Worm (Caenorhabditis elegans) whole organism, L4 larva: ENCODE data around the gene cutl-21.

Experiments used
- D1046.2 ChIP-seq: fragments of 200-800 bp; sonication (Bioruptor generic); IDR thresholded peaks from 2 replicates; pipeline ENCODE4 v1.3.6; 2022; ENCODE audit warnings: missing genetic modification characterization, missing compliant biosample characterization
- F26F4.8 ChIP-seq: fragments of 200-800 bp; sonication (Bioruptor generic); conservative IDR thresholded peaks from 2 replicates; pipeline ENCODE4 v1.3.6; 2022; ENCODE audit warnings: missing genetic modification characterization, missing compliant biosample characterization
- F37D6.2 ChIP-seq: sonication (generic microtip); optimal IDR thresholded peaks from 2 replicates; lab custom pipeline; 2016; ENCODE audit warnings: mild to moderate bottlenecking, missing genetic modification characterization, missing compliant biosample characterization
- F44E2.7 ChIP-seq: fragments of 200-800 bp; sonication (Bioruptor generic); IDR thresholded peaks from 2 replicates; pipeline ENCODE4 v2.1.2; 2022; ENCODE audit warnings: missing genetic modification characterization, missing compliant biosample characterization
- F49E8.2 ChIP-seq: sonication (generic microtip); optimal IDR thresholded peaks from 2 replicates; lab custom pipeline; 2016; ENCODE audit warnings: missing compliant biosample characterization, mild to moderate bottlenecking, missing genetic modification characterization, borderline replicate concordance
- T20F7.1 ChIP-seq: fragments of 200-800 bp; sonication (Bioruptor generic); optimal IDR thresholded peaks from 2 replicates; lab custom pipeline; 2018; ENCODE audit warnings: mild to moderate bottlenecking, missing genetic modification characterization, missing compliant biosample characterization
- Y105C5A.15 ChIP-seq: fragments of 200-800 bp; sonication (Bioruptor generic); IDR thresholded peaks from 2 replicates; pipeline ENCODE4 v1.3.6; 2022; ENCODE audit warnings: missing genetic modification characterization, missing compliant biosample characterization
- aha-1 ChIP-seq: fragments of 150-350 bp; peaks from one replicate; lab custom pipeline; 2014; ENCODE audit warnings: missing biosample characterization, missing genetic modification characterization
- ceh-44 ChIP-seq: fragments of 200-800 bp; sonication (Bioruptor generic); IDR thresholded peaks from 2 replicates; pipeline ENCODE4 v1.3.6; 2022; ENCODE audit warnings: missing genetic modification reagents, missing genetic modification characterization, missing compliant biosample characterization
- dmd-6 ChIP-seq: fragments of 200-800 bp; sonication (Bioruptor generic); IDR thresholded peaks from 2 replicates; pipeline ENCODE4 v1.3.6; 2022; ENCODE audit warnings: missing genetic modification reagents, missing genetic modification characterization, missing compliant biosample characterization
- dpl-1 ChIP-seq: fragments of 150-350 bp; optimal IDR thresholded peaks from 2 replicates; lab custom pipeline; 2014; ENCODE audit warnings: missing biosample characterization, missing genetic modification reagents, missing genetic modification characterization
- dve-1 ChIP-seq: sonication (generic microtip); optimal IDR thresholded peaks from 2 replicates; lab custom pipeline; 2017; ENCODE audit warnings: antibody characterized with exemption, mild to moderate bottlenecking, missing genetic modification characterization, missing compliant biosample characterization; ENCODE audit not compliant: insufficient read depth
- gei-8 ChIP-seq: fragments of 200-800 bp; sonication (Bioruptor generic); optimal IDR thresholded peaks from 2 replicates; lab custom pipeline; 2018; ENCODE audit warnings: mild to moderate bottlenecking, missing genetic modification characterization, missing compliant biosample characterization
- hif-1 ChIP-seq, 2 experiments: sonication (generic microtip); optimal IDR thresholded peaks; 2 replicates each; lab custom pipeline; 2016 to 2017; ENCODE audit warnings: missing compliant biosample characterization in 2 of 2, missing genetic modification characterization in 2 of 2, missing genetic modification reagents in 2 of 2, missing genotype in 2 of 2, mild to moderate bottlenecking in 1 of 2
- hlh-11 ChIP-seq: fragments of 200-800 bp; sonication (Bioruptor generic); optimal IDR thresholded peaks from 2 replicates; lab custom pipeline; 2018; ENCODE audit warnings: mild to moderate bottlenecking, missing genetic modification characterization, missing compliant biosample characterization
- hlh-30 ChIP-seq: sonication (generic microtip); optimal IDR thresholded peaks from 2 replicates; lab custom pipeline; 2017; ENCODE audit warnings: antibody characterized with exemption, mild to moderate bottlenecking, missing genetic modification characterization, missing compliant biosample characterization; ENCODE audit not compliant: insufficient read depth
- hmg-1.1 ChIP-seq: fragments of 200-800 bp; sonication (Bioruptor generic); IDR thresholded peaks from 2 replicates; pipeline ENCODE4 v1.3.6; 2022; ENCODE audit warnings: missing genetic modification reagents, missing genetic modification characterization, missing compliant biosample characterization
- lin-13 ChIP-seq: fragments of 150-350 bp; optimal IDR thresholded peaks from 2 replicates; lab custom pipeline; 2014; ENCODE audit warnings: missing biosample characterization, missing genetic modification reagents, missing genetic modification characterization
- lin-38 ChIP-seq: fragments of 200-800 bp; sonication (Bioruptor generic); IDR thresholded peaks from 2 replicates; pipeline ENCODE4 v1.3.6; 2022; ENCODE audit warnings: missing genetic modification reagents, missing genetic modification characterization, missing compliant biosample characterization
- lsy-2 ChIP-seq, 2 experiments: fragments of 150-350 bp in 1 of 2; sonication (generic microtip) in 1 of 2; optimal IDR thresholded peaks; 2 replicates each; lab custom pipeline; 2014 to 2017; ENCODE audit warnings: missing biosample characterization in 2 of 2, missing genetic modification characterization in 2 of 2
- mdt-29 ChIP-seq: fragments of 200-800 bp; sonication (Bioruptor generic); IDR thresholded peaks from 2 replicates; pipeline ENCODE4 v1.3.6; 2022; ENCODE audit warnings: missing genetic modification reagents, missing genetic modification characterization, missing compliant biosample characterization
- mep-1 ChIP-seq: fragments of 150-350 bp; sonication (generic microtip); optimal IDR thresholded peaks from 3 replicates; lab custom pipeline; 2014; ENCODE audit warnings: missing biosample characterization, missing genetic modification characterization
- mes-2 ChIP-seq: sonication (generic microtip); optimal IDR thresholded peaks from 2 replicates; lab custom pipeline; 2016; ENCODE audit warnings: missing genotype, mild to moderate bottlenecking, missing genetic modification characterization, missing compliant biosample characterization; ENCODE audit not compliant: poor library complexity, severe bottlenecking
- nhr-11 ChIP-seq: fragments of 150-350 bp; optimal IDR thresholded peaks from 2 replicates; lab custom pipeline; 2014; ENCODE audit warnings: missing biosample characterization, missing genetic modification characterization
- nhr-111 ChIP-seq: fragments of 200-800 bp; sonication (Bioruptor generic); optimal IDR thresholded peaks from 2 replicates; lab custom pipeline; 2018; ENCODE audit warnings: mild to moderate bottlenecking, missing genetic modification characterization, missing compliant biosample characterization
- nhr-25 ChIP-seq: sonication (generic microtip); optimal IDR thresholded peaks from 2 replicates; lab custom pipeline; 2017; ENCODE audit warnings: missing genetic modification characterization, mild to moderate bottlenecking, missing compliant biosample characterization, antibody characterized with exemption, moderate library complexity, borderline replicate concordance; ENCODE audit not compliant: insufficient read depth
- nhr-42 ChIP-seq: fragments of 200-800 bp; sonication (Bioruptor generic); IDR thresholded peaks from 2 replicates; pipeline ENCODE4 v1.3.6; 2022; ENCODE audit warnings: missing genetic modification characterization, missing compliant biosample characterization
- php-3 ChIP-seq: fragments of 200-800 bp; sonication (Bioruptor generic); IDR thresholded peaks from 2 replicates; pipeline ENCODE4 v1.3.6; 2022; ENCODE audit warnings: missing genetic modification reagents, missing genetic modification characterization, missing compliant biosample characterization
- rbr-2 ChIP-seq: sonication (generic microtip); optimal IDR thresholded peaks from 2 replicates; lab custom pipeline; 2016; ENCODE audit warnings: missing genotype, missing genetic modification characterization, missing compliant biosample characterization
- snpc-1.2 ChIP-seq: fragments of 200-800 bp; sonication (Bioruptor generic); IDR thresholded peaks from 2 replicates; pipeline ENCODE4 v1.3.6; 2022; ENCODE audit warnings: missing genetic modification reagents, missing genetic modification characterization, missing compliant biosample characterization
- spr-3 ChIP-seq: fragments of 200-800 bp; sonication (Bioruptor generic); optimal IDR thresholded peaks from 2 replicates; lab custom pipeline; 2018; ENCODE audit warnings: mild to moderate bottlenecking, missing genetic modification characterization, missing compliant biosample characterization
- tag-97 ChIP-seq: fragments of 200-800 bp; sonication (Bioruptor generic); IDR thresholded peaks from 2 replicates; pipeline ENCODE4 v1.3.6; 2022; ENCODE audit warnings: missing genetic modification characterization, missing compliant biosample characterization
- unc-62 ChIP-seq, 3 experiments: fragments of 150-350 bp in 1 of 3; sonication (generic microtip); optimal IDR thresholded peaks in 2 of 3; peaks in 1 of 3; 1 replicate in 1 of 3; 2 replicates in 2 of 3; lab custom pipeline; 2014 to 2017; ENCODE audit warnings: missing biosample characterization in 3 of 3, missing genetic modification characterization in 3 of 3, missing genetic modification reagents in 3 of 3, missing genotype in 1 of 3
- vab-7 ChIP-seq: fragments of 200-800 bp; sonication (Bioruptor generic); IDR thresholded peaks from 2 replicates; pipeline ENCODE4 v1.3.6; 2022; ENCODE audit warnings: missing genetic modification reagents, missing genetic modification characterization, missing compliant biosample characterization

Gene cutl-21

ce11 chrX:1004037-1004436, at the start of gene cutl-21:
Gene cutl-21, plus strand, starts transcription at chrX:1004337.
- TF ChIP-seq gei-8 (GFP tag; lab: Kevin White, UChicago) (no peak), F37D6.2 (tag; lab: Kevin White, UChicago) (no peak), D1046.2 (GFP tag; lab: Robert Waterston, UW) (no peak), hlh-11 (tag; lab: Kevin White, UChicago) (no peak), tag-97 (GFP tag; lab: Robert Waterston, UW) (no peak), dmd-6 (GFP tag; lab: Robert Waterston, UW) (no peak), nhr-11 (no peak), unc-62 (GFP tag; optimal IDR thresholded peaks at IDR 0.05 in 1 of 2; lab: Kevin White, UChicago) (no peak), unc-62 (tag; optimal IDR thresholded peaks at IDR 0.05; lab: Kevin White, UChicago) (no peak)
- TF ChIP-seq, all 104 proteins: peak for 0

ce11 chrX:954499-955061, 49.6 kb upstream of the cutl-21 start, which contains the start of gene apm-3:
Gene apm-3, plus strand, starts transcription at chrX:954975.
- peak; percentile 47 for TF ChIP-seq mes-2 (tag; lab: Kevin White, UChicago)
- TF ChIP-seq mep-1: peak; percentile 12
- peak; percentile 16 for TF ChIP-seq hlh-30 (tag; lab: Kevin White, UChicago)
- TF ChIP-seq php-3 (GFP tag; lab: Robert Waterston, UW): no peak
- no peak for TF ChIP-seq lin-38 (GFP tag; lab: Robert Waterston, UW)
- TF ChIP-seq T20F7.1: peak; percentile 92
- 0 out of 2 replicates have a peak, but pooled peaks have one; percentile 30 for TF ChIP-seq hmg-1.1 (GFP tag; lab: Robert Waterston, UW)
- TF ChIP-seq dpl-1 (GFP tag; lab: Kevin White, UChicago): peak; percentile 4
- peak; percentile 26 for TF ChIP-seq dve-1 (tag; lab: Kevin White, UChicago)
- TF ChIP-seq nhr-42 (GFP tag; lab: Robert Waterston, UW): no peak
- peak in 1 of 2 experiments; percentile 58 for TF ChIP-seq lsy-2 (tag; optimal IDR thresholded peaks at IDR 0.05; lab: Kevin White, UChicago)
- TF ChIP-seq, all 104 proteins: peak for 8

- no peak for TF ChIP-seq spr-3
- peak; percentile 6 for TF ChIP-seq aha-1 (tag; lab: Kevin White, UChicago)
- no peak for TF ChIP-seq dpl-1 (GFP tag; lab: Kevin White, UChicago)
- TF ChIP-seq unc-62 (GFP tag; optimal IDR thresholded peaks at IDR 0.05 in 1 of 2; lab: Kevin White, UChicago): no peak
- TF ChIP-seq unc-62 (tag; optimal IDR thresholded peaks at IDR 0.05; lab: Kevin White, UChicago): no peak
- TF ChIP-seq mdt-29: no peak
Observed at ce11 chrX:957581-957980, 46.6 kb upstream of the cutl-21 start, which contains the start of gene chil-10. Gene chil-10, plus strand, starts transcription at chrX:957881.

ce11 chrX:960139-960538, 44.0 kb upstream of the cutl-21 start:
- TF ChIP-seq F44E2.7 (GFP tag; lab: Robert Waterston, UW): no peak
- peak in 1 of 2 experiments; percentile 94 for TF ChIP-seq unc-62 (GFP tag; optimal IDR thresholded peaks at IDR 0.05 in 1 of 2; lab: Kevin White, UChicago)
- TF ChIP-seq unc-62 (tag; optimal IDR thresholded peaks at IDR 0.05; lab: Kevin White, UChicago): no peak

- TF ChIP-seq mes-2 (tag; lab: Kevin White, UChicago): no peak
- no peak for TF ChIP-seq hif-1 (tag; optimal IDR thresholded peaks at IDR 0.05; lab: Kevin White, UChicago)
- TF ChIP-seq nhr-111: no peak
- no peak for TF ChIP-seq rbr-2 (tag; lab: Kevin White, UChicago)
- no peak for TF ChIP-seq ceh-44 (GFP tag; lab: Robert Waterston, UW)
- no peak for TF ChIP-seq vab-7 (GFP tag; lab: Robert Waterston, UW)
- no peak for TF ChIP-seq lin-13 (GFP tag; lab: Kevin White, UChicago)
- no peak for TF ChIP-seq F26F4.8 (GFP tag; lab: Robert Waterston, UW)
- TF ChIP-seq F49E8.2 (tag; lab: Kevin White, UChicago): no peak
- TF ChIP-seq dve-1 (tag; lab: Kevin White, UChicago): no peak
- no peak for TF ChIP-seq snpc-1.2 (GFP tag; lab: Robert Waterston, UW)
- no peak for TF ChIP-seq Y105C5A.15
- TF ChIP-seq nhr-25 (tag; lab: Kevin White, UChicago): no peak
Observed at ce11 chrX:963171-963570, 41.0 kb upstream of the cutl-21 start, which contains the start of gene ncs-1. Gene ncs-1, minus strand, starts transcription at chrX:963271.
